Worm (Caenorhabditis elegans): Measurements from ENCODE around the gene ZK945.4.

Gene ZK945.4

DNA sequence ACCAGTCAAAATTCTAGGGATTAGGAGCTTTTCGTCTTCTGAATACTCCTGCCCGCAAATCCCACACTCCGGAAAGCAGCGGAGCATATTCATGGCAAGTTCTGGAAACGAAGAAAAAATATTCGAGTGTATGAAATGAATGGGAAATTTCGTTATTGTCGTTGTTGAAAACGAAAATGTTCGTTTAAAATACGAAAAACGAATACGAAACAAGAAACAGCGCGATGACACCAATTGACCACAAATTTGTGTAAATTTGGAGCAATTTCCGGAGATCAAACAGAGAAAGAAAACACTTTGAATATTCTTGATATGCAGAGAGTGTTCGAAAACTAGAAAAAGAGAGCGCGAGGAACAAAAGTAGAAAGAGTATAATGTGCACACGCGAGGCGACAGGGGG, at the start of gene ZK945.4:
TSS of gene ZK945.4 (minus strand) at position 101 of the 400 bp plus-strand sequence.
- TF ChIP-seq zip-5 (tag; optimal IDR thresholded peaks at IDR 0.05) (no peak), nfya-1 (tag; optimal IDR thresholded peaks at IDR 0.05) (no peak), syd-9 (tag; optimal IDR thresholded peaks at IDR 0.05) (no peak), pha-4 (tag; optimal IDR thresholded peaks at IDR 0.05) (no peak), tbx-2 (tag; optimal IDR thresholded peaks at IDR 0.05) (no peak)

ce11 chrII:10155106-10155505, 49.6 kb upstream of the ZK945.4 start, which contains the start of gene nlp-63:
nlp-63 (plus strand) TSS chrII:10155406.
- no peak for TF ChIP-seq fkh-6 (tag; optimal IDR thresholded peaks at IDR 0.05)
- TF ChIP-seq pax-1 (tag; optimal IDR thresholded peaks at IDR 0.05): no peak
- no peak for TF ChIP-seq tbx-2 (tag; optimal IDR thresholded peaks at IDR 0.05)
- no peak for TF ChIP-seq syd-9 (tag; optimal IDR thresholded peaks at IDR 0.05)
- TF ChIP-seq lin-11 (tag; optimal IDR thresholded peaks at IDR 0.05): no peak
- TF ChIP-seq pat-9 (tag; optimal IDR thresholded peaks at IDR 0.05): no peak
- TF ChIP-seq mec-3 (tag; optimal IDR thresholded peaks at IDR 0.05; ENCODE audit: borderline replicate concordance): no peak
- no peak for TF ChIP-seq hlh-6 (tag; optimal IDR thresholded peaks at IDR 0.05)
- TF ChIP-seq gmeb-2 (tag; optimal IDR thresholded peaks at IDR 0.05): no peak

DNA sequence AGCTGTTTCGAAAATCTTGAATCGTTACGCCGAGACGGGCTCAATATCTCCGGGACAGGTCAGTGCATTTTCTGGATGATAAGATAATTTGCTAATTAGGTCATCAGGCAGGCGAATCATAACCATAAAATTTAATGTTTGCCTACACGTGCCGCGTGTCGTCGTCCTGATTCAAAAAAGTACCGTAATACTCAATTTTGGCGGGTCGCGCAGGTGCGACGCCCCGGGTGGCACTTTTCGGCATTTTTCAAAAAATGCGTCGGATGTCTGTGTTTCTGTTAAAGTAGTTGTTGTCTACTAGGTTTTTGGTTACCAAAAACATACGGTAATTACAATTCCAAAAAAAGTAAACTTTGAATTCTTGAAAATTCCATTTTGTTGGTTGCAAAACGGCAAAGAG, 42.0 kb upstream of the ZK945.4 start:
- no peak for TF ChIP-seq fkh-10 (GFP tag; optimal IDR thresholded peaks at IDR 0.05)
- TF ChIP-seq gmeb-2 (tag; optimal IDR thresholded peaks at IDR 0.05): no peak
- no peak for TF ChIP-seq pqm-1 (tag; optimal IDR thresholded peaks at IDR 0.05)
- no peak for TF ChIP-seq dve-1 (tag; optimal IDR thresholded peaks at IDR 0.05)
- no peak for TF ChIP-seq madf-2 (tag; optimal IDR thresholded peaks at IDR 0.05)
- no peak for TF ChIP-seq sox-4 (tag; optimal IDR thresholded peaks at IDR 0.05)
- no peak for TF ChIP-seq ceh-2 (tag; optimal IDR thresholded peaks at IDR 0.05)
- TF ChIP-seq ceh-48 (tag; optimal IDR thresholded peaks at IDR 0.05): no peak
- no peak for TF ChIP-seq nhr-11 (tag; optimal IDR thresholded peaks at IDR 0.05)
- no peak for TF ChIP-seq fax-1 (tag; optimal IDR thresholded peaks at IDR 0.05)
- no peak for TF ChIP-seq eyg-1 (tag; optimal IDR thresholded peaks at IDR 0.05)
- no peak for TF ChIP-seq tbx-7 (tag; optimal IDR thresholded peaks at IDR 0.05)

DNA sequence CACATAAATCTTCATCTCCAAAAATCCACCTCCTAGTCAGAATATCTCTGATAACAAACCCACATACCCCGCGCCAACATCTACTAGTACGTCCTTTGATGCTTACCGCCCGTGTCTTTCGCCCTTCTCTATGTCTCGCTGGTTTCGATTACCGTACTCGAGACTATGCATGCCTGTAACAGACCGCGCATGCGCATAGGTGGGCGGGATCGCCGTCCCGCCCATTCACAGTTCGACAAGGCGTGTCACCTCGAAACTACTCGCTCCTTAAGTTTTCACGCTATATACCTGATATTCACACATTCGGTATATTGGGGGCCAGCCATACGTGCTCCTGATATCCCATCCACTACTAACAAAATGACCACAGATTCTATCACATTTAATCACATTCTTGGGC, 41.0 kb upstream of the ZK945.4 start, which contains the start of gene pax-3:
TSS of gene pax-3 (plus strand) at position 83 of the 400 bp plus-strand sequence.
- peak; percentile 69 for TF ChIP-seq nfya-1 (tag; optimal IDR thresholded peaks at IDR 0.05)
- TF ChIP-seq che-1 (tag; optimal IDR thresholded peaks at IDR 0.05): no peak

DNA sequence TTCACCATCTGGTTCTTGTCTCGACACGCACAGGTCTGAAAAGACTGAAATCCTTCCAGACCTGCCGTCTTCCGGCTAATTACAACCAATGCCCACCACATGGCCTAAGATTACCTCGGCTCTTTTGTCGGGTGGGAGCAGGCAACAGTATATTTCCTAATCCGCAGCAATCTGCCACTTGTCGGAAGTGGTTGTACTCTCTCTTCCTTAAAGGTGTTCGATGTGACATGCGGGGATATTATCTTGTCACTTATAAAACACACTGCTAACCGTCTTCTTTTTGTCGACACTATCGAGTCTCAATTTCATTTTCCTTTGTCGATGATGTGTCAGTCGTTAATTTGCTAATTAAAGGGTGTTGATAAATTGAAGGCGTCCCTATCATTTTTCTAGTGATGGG, 38.6 kb upstream of the ZK945.4 start, which contains the start of gene F27E5.3:
TSS of gene F27E5.3 (minus strand) at position 101 of the 400 bp plus-strand sequence.
- TF ChIP-seq ztf-16 (tag; optimal IDR thresholded peaks at IDR 0.05): no peak
- TF ChIP-seq ceh-19 (GFP tag; optimal IDR thresholded peaks at IDR 0.05): no peak
- TF ChIP-seq tbx-2 (tag; optimal IDR thresholded peaks at IDR 0.05): no peak
- TF ChIP-seq zip-5 (tag; optimal IDR thresholded peaks at IDR 0.05): no peak
- no peak for TF ChIP-seq ceh-18 (tag; optimal IDR thresholded peaks at IDR 0.05)
- no peak for TF ChIP-seq ceh-48 (tag; optimal IDR thresholded peaks at IDR 0.05)
- no peak for TF ChIP-seq fkh-10 (GFP tag; optimal IDR thresholded peaks at IDR 0.05)
- TF ChIP-seq ceh-2 (tag; optimal IDR thresholded peaks at IDR 0.05): no peak

DNA sequence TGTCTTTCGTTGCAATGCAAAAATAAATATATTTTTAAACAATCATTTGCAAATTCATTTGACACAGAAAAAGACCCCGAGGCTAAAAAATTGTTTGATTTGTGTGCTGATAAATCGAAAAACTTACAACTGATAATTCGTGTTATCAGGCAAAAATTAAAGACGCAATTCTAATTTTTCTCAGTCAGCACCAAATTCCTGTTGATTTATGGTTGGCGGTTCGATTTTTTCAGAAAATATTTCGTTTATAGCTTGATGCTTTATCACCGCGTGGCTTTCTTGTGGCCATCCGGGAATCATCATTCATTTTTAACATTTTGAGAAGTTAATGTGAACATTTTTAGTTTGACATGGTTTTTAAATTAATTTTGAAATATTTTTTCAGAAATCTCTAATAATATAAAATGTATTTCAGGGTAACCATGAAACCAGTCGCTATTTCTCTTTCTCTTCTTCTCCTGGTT, 33.7 kb upstream of the ZK945.4 start, which contains the start of gene asah-2:
TSS of gene asah-2 (plus strand) at position 414 of the 464 bp plus-strand sequence.
- TF ChIP-seq ceh-6 (GFP tag; optimal IDR thresholded peaks at IDR 0.05) (no peak), ceh-2 (tag; optimal IDR thresholded peaks at IDR 0.05) (no peak), nhr-11 (tag; optimal IDR thresholded peaks at IDR 0.05) (no peak), lin-11 (tag; optimal IDR thresholded peaks at IDR 0.05) (no peak), ets-4 (tag; optimal IDR thresholded peaks at IDR 0.05) (no peak), F13H6.1 (tag; optimal IDR thresholded peaks at IDR 0.05) (no peak), unc-42 (tag; optimal IDR thresholded peaks at IDR 0.05) (no peak), ceh-18 (tag; optimal IDR thresholded peaks at IDR 0.05) (no peak), pag-3 (tag; optimal IDR thresholded peaks at IDR 0.05; ENCODE audit: borderline replicate concordance) (no peak)
